Worm (Caenorhabditis elegans) whole organism, L1 larva: ENCODE measurements around the gene srh-55.
"Not testable (repeated sequence)": the region's sequence is repeated elsewhere in the genome, so short reads cannot be mapped to it uniquely, and the experiment has no call there.

Source experiments
- blmp-1 ChIP-seq: fragments of 150-350 bp; optimal IDR thresholded peaks from 2 replicates; lab custom pipeline; 2014; ENCODE audit warnings: missing biosample characterization, missing genetic modification characterization
- elt-3 ChIP-seq, 6 experiments: fragments of 150-350 bp in 1 of 6; sonication (generic microtip); optimal IDR thresholded peaks; 2 replicates each; lab custom pipeline; 2017 to 2018; ENCODE audit warnings: missing biosample characterization in 6 of 6, missing genetic modification characterization in 6 of 6, inconsistent platforms in 1 of 6
- hpl-2 ChIP-seq: fragments of 150-350 bp; optimal IDR thresholded peaks from 2 replicates; lab custom pipeline; 2014; ENCODE audit warnings: missing biosample characterization, missing genetic modification reagents, missing genetic modification characterization
- lin-39 ChIP-seq: fragments of 150-350 bp; optimal IDR thresholded peaks from 2 replicates; lab custom pipeline; 2014; ENCODE audit warnings: missing biosample characterization, missing genetic modification reagents, missing genetic modification characterization
- mdl-1 ChIP-seq, 2 experiments: fragments of 150-350 bp; optimal IDR thresholded peaks; 2 replicates each; lab custom pipeline; 2014 to 2017; ENCODE audit warnings: missing biosample characterization in 2 of 2, missing genetic modification characterization in 2 of 2, inconsistent platforms in 1 of 2
- nhr-237 ChIP-seq: fragments of 150-350 bp; optimal IDR thresholded peaks from 2 replicates; lab custom pipeline; 2014; ENCODE audit warnings: missing biosample characterization, missing genetic modification characterization
- nhr-76 ChIP-seq: sonication (generic microtip); optimal IDR thresholded peaks from 2 replicates; lab custom pipeline; 2017; ENCODE audit warnings: missing biosample characterization, missing genetic modification characterization
- nhr-77 ChIP-seq: fragments of 150-350 bp; optimal IDR thresholded peaks from 2 replicates; lab custom pipeline; 2014; ENCODE audit warnings: missing biosample characterization, missing genetic modification characterization
- nhr-84 ChIP-seq: sonication (generic microtip); optimal IDR thresholded peaks from 2 replicates; lab custom pipeline; 2017; ENCODE audit warnings: missing biosample characterization, missing genetic modification characterization
- nhr-85 ChIP-seq: sonication (generic microtip); peaks from one replicate; lab custom pipeline; 2016; ENCODE audit warnings: missing genetic modification characterization, inconsistent platforms, missing compliant biosample characterization
- snpc-4 ChIP-seq: fragments of 150-350 bp; optimal IDR thresholded peaks from 2 replicates; lab custom pipeline; 2014; ENCODE audit warnings: missing biosample characterization, missing genetic modification characterization
- snu-23 ChIP-seq: sonication (generic microtip); optimal IDR thresholded peaks from 2 replicates; lab custom pipeline; 2016; ENCODE audit warnings: missing genetic modification characterization, missing compliant biosample characterization
- unc-62 ChIP-seq: fragments of 150-350 bp; optimal IDR thresholded peaks from 2 replicates; lab custom pipeline; 2014; ENCODE audit warnings: missing biosample characterization, missing genetic modification reagents, missing genetic modification characterization

ce11 chrV:15115968-15116367, 37.4 kb upstream of the srh-55 start, which contains the start of gene T01G5.8:
- not testable (repeated sequence) for TF ChIP-seq snpc-4 (tag; lab: Kevin White, UChicago); nhr-77 (tag; lab: Kevin White, UChicago); unc-62; nhr-237 (tag; lab: Kevin White, UChicago); hpl-2 (GFP tag; lab: Kevin White, UChicago); nhr-85; lin-39 (tag; lab: Kevin White, UChicago); nhr-76 (tag; lab: Kevin White, UChicago); blmp-1 (tag; lab: Kevin White, UChicago); elt-3 (tag; optimal IDR thresholded peaks at IDR 0.05; lab: Kevin White, UChicago); snu-23 (GFP tag; lab: Kevin White, UChicago); nhr-84 (tag; lab: Kevin White, UChicago); mdl-1 (tag; optimal IDR thresholded peaks at IDR 0.05; lab: Kevin White, UChicago)
